Worm (Caenorhabditis elegans) whole organism, L1 larva: ENCODE measurements around the gene pmp-5.

Source experiments
- C04F5.9 ChIP-seq: sonication (generic microtip); optimal IDR thresholded peaks from 2 replicates; lab custom pipeline; 2016; ENCODE audit warnings: missing genetic modification characterization, missing compliant biosample characterization
- C16A3.4 ChIP-seq: fragments of 150-350 bp; optimal IDR thresholded peaks from 2 replicates; lab custom pipeline; 2014; ENCODE audit warnings: missing biosample characterization, missing genetic modification characterization
- Y116A8C.19 ChIP-seq: sonication (generic microtip); optimal IDR thresholded peaks from 2 replicates; lab custom pipeline; 2016; ENCODE audit warnings: missing compliant biosample characterization, missing genetic modification characterization, borderline replicate concordance
- aha-1 ChIP-seq: fragments of 150-350 bp; optimal IDR thresholded peaks from 2 replicates; lab custom pipeline; 2014; ENCODE audit warnings: missing biosample characterization, missing genetic modification characterization
- alr-1 ChIP-seq: fragments of 200-800 bp; sonication (Bioruptor generic); optimal IDR thresholded peaks from 2 replicates; lab custom pipeline; 2018; ENCODE audit warnings: borderline replicate concordance, mild to moderate bottlenecking, missing genetic modification characterization, missing compliant biosample characterization
- aly-2 ChIP-seq: fragments of 150-350 bp; optimal IDR thresholded peaks from 2 replicates; lab custom pipeline; 2014; ENCODE audit warnings: missing biosample characterization, missing genetic modification characterization
- ama-1 ChIP-seq: fragments of 150-350 bp; optimal IDR thresholded peaks from 2 replicates; lab custom pipeline; 2014
- ceh-63 ChIP-seq: fragments of 200-800 bp; sonication (Bioruptor generic); optimal IDR thresholded peaks from 2 replicates; lab custom pipeline; 2018; ENCODE audit warnings: mild to moderate bottlenecking, missing genetic modification characterization, missing compliant biosample characterization
- ceh-90 ChIP-seq: sonication (generic microtip); optimal IDR thresholded peaks from 2 replicates; lab custom pipeline; 2016; ENCODE audit warnings: missing genetic modification characterization, missing compliant biosample characterization
- dpl-1 ChIP-seq, 3 experiments: fragments of 150-350 bp in 2 of 3; sonication (generic microtip) in 1 of 3; optimal IDR thresholded peaks; 2 replicates each; lab custom pipeline; 2014 to 2017; ENCODE audit warnings: missing biosample characterization in 3 of 3, missing genetic modification characterization in 3 of 3, missing genetic modification reagents in 3 of 3
- dsc-1 ChIP-seq: sonication (generic microtip); optimal IDR thresholded peaks from 2 replicates; lab custom pipeline; 2016; ENCODE audit warnings: mild to moderate bottlenecking, missing genetic modification characterization, missing compliant biosample characterization
- efl-1 ChIP-seq, 4 experiments: fragments of 150-350 bp; optimal IDR thresholded peaks in 3 of 4; peaks in 1 of 4; 1 replicate in 1 of 4; 2 replicates in 3 of 4; lab custom pipeline; 2014; ENCODE audit warnings: missing biosample characterization in 2 of 4, missing genetic modification characterization in 2 of 4, missing genetic modification reagents in 2 of 4
- efl-3 ChIP-seq: fragments of 200-800 bp; sonication (Bioruptor generic); optimal IDR thresholded peaks from 2 replicates; lab custom pipeline; 2018; ENCODE audit warnings: mild to moderate bottlenecking, missing genetic modification characterization, missing compliant biosample characterization
- egl-27 ChIP-seq, 2 experiments: fragments of 150-350 bp in 1 of 2; sonication (generic microtip); optimal IDR thresholded peaks; 3 replicates each; lab custom pipeline; 2017 to 2018; ENCODE audit warnings: missing biosample characterization in 2 of 2, missing genetic modification characterization in 2 of 2, missing genetic modification reagents in 2 of 2
- elt-2 ChIP-seq: sonication (generic microtip); optimal IDR thresholded peaks from 2 replicates; lab custom pipeline; 2016; ENCODE audit warnings: missing genetic modification characterization, mild to moderate bottlenecking, inconsistent platforms, missing compliant biosample characterization, missing genetic modification reagents
- ets-5 ChIP-seq: fragments of 200-800 bp; sonication (Bioruptor generic); IDR thresholded peaks from 2 replicates; pipeline ENCODE4 v1.3.6; 2022; ENCODE audit warnings: missing genetic modification characterization, missing compliant biosample characterization
- fkh-4 ChIP-seq: sonication (generic microtip); optimal IDR thresholded peaks from 2 replicates; lab custom pipeline; 2016; ENCODE audit warnings: missing compliant biosample characterization, missing genetic modification characterization, borderline replicate concordance
- fkh-8 ChIP-seq: sonication (generic microtip); optimal IDR thresholded peaks from 2 replicates; lab custom pipeline; 2016; ENCODE audit warnings: mild to moderate bottlenecking, missing genetic modification characterization, missing compliant biosample characterization
- grh-1 ChIP-seq: fragments of 200-800 bp; sonication (Bioruptor generic); IDR thresholded peaks from 2 replicates; pipeline ENCODE4 v1.3.6; 2022; ENCODE audit warnings: missing genetic modification reagents, missing genetic modification characterization, missing compliant biosample characterization
- hlh-4 ChIP-seq: sonication (generic microtip); optimal IDR thresholded peaks from 2 replicates; lab custom pipeline; 2016; ENCODE audit warnings: mild to moderate bottlenecking, missing genetic modification characterization, missing compliant biosample characterization
- hpl-2 ChIP-seq: fragments of 150-350 bp; optimal IDR thresholded peaks from 2 replicates; lab custom pipeline; 2014; ENCODE audit warnings: missing biosample characterization, missing genetic modification reagents, missing genetic modification characterization
- isw-1 ChIP-seq: fragments of 200-800 bp; sonication (Bioruptor generic); IDR thresholded peaks from 2 replicates; pipeline ENCODE4 v1.3.6; 2022; ENCODE audit warnings: missing genetic modification characterization, missing compliant biosample characterization
- lin-13 ChIP-seq: fragments of 150-350 bp; optimal IDR thresholded peaks from 2 replicates; lab custom pipeline; 2014; ENCODE audit warnings: missing biosample characterization, missing genetic modification reagents, missing genetic modification characterization
- lin-15B ChIP-seq: fragments of 150-350 bp; sonication (generic microtip); optimal IDR thresholded peaks from 3 replicates; lab custom pipeline; 2014; ENCODE audit warnings: missing biosample characterization, missing genetic modification characterization
- lsy-2 ChIP-seq, 2 experiments: fragments of 150-350 bp; optimal IDR thresholded peaks; 2 replicates each; lab custom pipeline; 2014; ENCODE audit warnings: missing biosample characterization in 2 of 2, missing genetic modification characterization in 2 of 2
- mab-9 ChIP-seq: fragments of 200-800 bp; sonication (Bioruptor generic); IDR thresholded peaks from 2 replicates; pipeline ENCODE4 v1.3.6; 2022; ENCODE audit warnings: missing genetic modification reagents, missing genetic modification characterization, missing compliant biosample characterization
- mdl-1 ChIP-seq, 2 experiments: fragments of 150-350 bp; optimal IDR thresholded peaks; 2 replicates each; lab custom pipeline; 2014 to 2017; ENCODE audit warnings: missing biosample characterization in 2 of 2, missing genetic modification characterization in 2 of 2, inconsistent platforms in 1 of 2
- mef-2 ChIP-seq: fragments of 150-350 bp; optimal IDR thresholded peaks from 2 replicates; lab custom pipeline; 2014; ENCODE audit warnings: missing biosample characterization, missing genetic modification characterization
- mep-1 ChIP-seq: fragments of 150-350 bp; optimal IDR thresholded peaks from 2 replicates; lab custom pipeline; 2014; ENCODE audit warnings: missing biosample characterization, missing genetic modification characterization
- nhr-19 ChIP-seq: fragments of 200-800 bp; sonication (Bioruptor generic); conservative IDR thresholded peaks from 2 replicates; pipeline ENCODE4 v1.3.6; 2022; ENCODE audit warnings: missing genetic modification characterization, missing compliant biosample characterization
- nhr-20 ChIP-seq: sonication (generic microtip); optimal IDR thresholded peaks from 2 replicates; lab custom pipeline; 2016; ENCODE audit warnings: mild to moderate bottlenecking, missing genetic modification characterization, missing compliant biosample characterization
- nhr-237 ChIP-seq: fragments of 150-350 bp; optimal IDR thresholded peaks from 2 replicates; lab custom pipeline; 2014; ENCODE audit warnings: missing biosample characterization, missing genetic modification characterization
- nhr-76 ChIP-seq: sonication (generic microtip); optimal IDR thresholded peaks from 2 replicates; lab custom pipeline; 2017; ENCODE audit warnings: missing biosample characterization, missing genetic modification characterization
- nhr-84 ChIP-seq: sonication (generic microtip); optimal IDR thresholded peaks from 2 replicates; lab custom pipeline; 2017; ENCODE audit warnings: missing biosample characterization, missing genetic modification characterization
- nhr-85 ChIP-seq: sonication (generic microtip); peaks from one replicate; lab custom pipeline; 2016; ENCODE audit warnings: missing genetic modification characterization, inconsistent platforms, missing compliant biosample characterization
- nhr-90 ChIP-seq: sonication (generic microtip); optimal IDR thresholded peaks from 2 replicates; lab custom pipeline; 2016; ENCODE audit warnings: mild to moderate bottlenecking, missing genetic modification characterization, missing compliant biosample characterization; ENCODE audit not compliant: poor library complexity
- rnt-1 ChIP-seq: sonication (generic microtip); optimal IDR thresholded peaks from 2 replicates; lab custom pipeline; 2016; ENCODE audit warnings: mild to moderate bottlenecking, missing genetic modification characterization, moderate library complexity, missing compliant biosample characterization
- skn-1 ChIP-seq: fragments of 150-350 bp; optimal IDR thresholded peaks from 2 replicates; lab custom pipeline; 2014; ENCODE audit warnings: missing biosample characterization, missing genetic modification characterization
- snpc-4 ChIP-seq: fragments of 150-350 bp; optimal IDR thresholded peaks from 2 replicates; lab custom pipeline; 2014; ENCODE audit warnings: missing biosample characterization, missing genetic modification characterization
- snu-23 ChIP-seq: sonication (generic microtip); optimal IDR thresholded peaks from 2 replicates; lab custom pipeline; 2016; ENCODE audit warnings: missing genetic modification characterization, missing compliant biosample characterization
- sox-4 ChIP-seq: sonication (generic microtip); optimal IDR thresholded peaks from 2 replicates; lab custom pipeline; 2016; ENCODE audit warnings: missing genetic modification characterization, missing compliant biosample characterization
- sptf-1 ChIP-seq: fragments of 150-350 bp; optimal IDR thresholded peaks from 2 replicates; lab custom pipeline; 2014; ENCODE audit warnings: missing biosample characterization, missing genetic modification characterization
- sup-37 ChIP-seq: fragments of 200-800 bp; sonication (Bioruptor generic); optimal IDR thresholded peaks from 2 replicates; lab custom pipeline; 2018; ENCODE audit warnings: mild to moderate bottlenecking, missing genetic modification characterization, missing compliant biosample characterization
- tbx-2 ChIP-seq: sonication (generic microtip); optimal IDR thresholded peaks from 2 replicates; lab custom pipeline; 2016; ENCODE audit warnings: missing genetic modification characterization, missing compliant biosample characterization
- tlp-1 ChIP-seq: fragments of 150-350 bp; optimal IDR thresholded peaks from 2 replicates; lab custom pipeline; 2014; ENCODE audit warnings: missing biosample characterization, missing genetic modification characterization
- unc-62 ChIP-seq: fragments of 150-350 bp; optimal IDR thresholded peaks from 2 replicates; lab custom pipeline; 2014; ENCODE audit warnings: missing biosample characterization, missing genetic modification reagents, missing genetic modification characterization
- unc-86 ChIP-seq: sonication (generic microtip); optimal IDR thresholded peaks from 2 replicates; lab custom pipeline; 2016; ENCODE audit warnings: missing genetic modification characterization, missing compliant biosample characterization
- vab-15 ChIP-seq: sonication (generic microtip); optimal IDR thresholded peaks from 2 replicates; lab custom pipeline; 2017; ENCODE audit warnings: missing genotype, mild to moderate bottlenecking, missing genetic modification characterization, missing compliant biosample characterization

pmp-5 gene

DNA sequence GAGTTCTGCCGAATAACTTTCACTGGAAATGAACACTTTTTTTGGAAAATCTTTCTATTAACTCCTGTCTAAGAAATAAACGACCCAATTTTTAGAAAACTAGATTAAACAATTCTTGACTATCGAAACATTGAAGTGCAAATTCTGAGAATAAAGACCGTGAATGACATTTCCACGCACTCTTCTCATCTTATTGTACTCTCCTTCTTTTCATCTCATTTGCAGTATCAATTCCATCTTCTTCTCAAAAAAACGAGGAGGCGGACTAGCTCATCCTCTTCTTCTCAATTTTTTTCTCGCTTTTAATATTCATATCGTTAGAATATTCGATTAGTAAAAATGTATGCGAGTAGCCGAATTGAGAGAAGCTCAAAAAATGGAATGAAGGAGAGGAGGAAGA is 4.0 kb downstream of the pmp-5 start (continued):
- TF ChIP-seq lin-13 (no peak), Y116A8C.19 (tag; lab: Kevin White, UChicago) (no peak), ceh-90 (tag; lab: Kevin White, UChicago) (no peak), efl-3 (no peak), dpl-1 (GFP tag; optimal IDR thresholded peaks at IDR 0.05; lab: Kevin White, UChicago) (no peak), nhr-237 (tag; lab: Kevin White, UChicago) (no peak), dsc-1 (peak; percentile 91), hpl-2 (no peak), rnt-1 (no peak), snu-23 (GFP tag; lab: Kevin White, UChicago) (no peak), C16A3.4 (tag; lab: Kevin White, UChicago) (no peak), mdl-1 (tag; optimal IDR thresholded peaks at IDR 0.05; lab: Kevin White, UChicago) (no peak)
- TF ChIP-seq, all 84 proteins: peak for 12

ce11 chrV:6659533-6659932 is 6.1 kb downstream of the pmp-5 start:
- TF ChIP-seq efl-1 (optimal IDR thresholded peaks at IDR 0.05; lab: Kevin White, UChicago) = no peak
- TF ChIP-seq efl-1 (GFP tag; optimal IDR thresholded peaks at IDR 0.05 in 1 of 2; lab: Kevin White, UChicago) = no peak
- TF ChIP-seq skn-1 (tag; lab: Kevin White, UChicago) = no peak
- TF ChIP-seq ets-5 (GFP tag; lab: Robert Waterston, UW) = no peak
- TF ChIP-seq dsc-1 = no peak
- TF ChIP-seq mdl-1 (tag; optimal IDR thresholded peaks at IDR 0.05; lab: Kevin White, UChicago) = no peak
- TF ChIP-seq unc-62 = no peak
- no peak for TF ChIP-seq hlh-4 (tag; lab: Kevin White, UChicago)
- TF ChIP-seq mab-9 (GFP tag; lab: Robert Waterston, UW) = no peak
- no peak for TF ChIP-seq sox-4 (tag; lab: Kevin White, UChicago)

ce11 chrV:6658765-6659164 is 6.8 kb downstream of the pmp-5 start:
- TF ChIP-seq unc-86 (tag; lab: Kevin White, UChicago) (peak; percentile 57), sptf-1 (no peak), vab-15 (tag; lab: Kevin White, UChicago) (no peak), fkh-4 (no peak), aly-2 (tag; lab: Kevin White, UChicago) (no peak), C16A3.4 (tag; lab: Kevin White, UChicago) (no peak), unc-62 (no peak), grh-1 (GFP tag; lab: Robert Waterston, UW) (no peak), sup-37 (no peak), nhr-76 (tag; lab: Kevin White, UChicago) (no peak), C04F5.9 (tag; lab: Kevin White, UChicago) (no peak), nhr-20 (tag; lab: Kevin White, UChicago) (peak; percentile 8), efl-1 (optimal IDR thresholded peaks at IDR 0.05; lab: Kevin White, UChicago) (peak in 1 of 2 experiments; percentile 30), efl-1 (GFP tag; optimal IDR thresholded peaks at IDR 0.05 in 1 of 2; lab: Kevin White, UChicago) (peak in 1 of 2 experiments; percentile 3), nhr-19 (GFP tag; lab: Robert Waterston, UW) (peak; percentile 26), ceh-63 (no peak), mep-1 (tag; lab: Kevin White, UChicago) (peak; percentile 23), tbx-2 (peak; percentile 53), isw-1 (GFP tag; lab: Robert Waterston, UW) (peak; percentile 36), aha-1 (tag; lab: Kevin White, UChicago) (no peak), elt-2 (no peak), nhr-84 (tag; lab: Kevin White, UChicago) (no peak), mdl-1 (tag; optimal IDR thresholded peaks at IDR 0.05; lab: Kevin White, UChicago) (peak in 1 of 2 experiments; percentile 46), lin-15B (no peak), mef-2 (no peak), mab-9 (GFP tag; lab: Robert Waterston, UW) (no peak), ets-5 (GFP tag; lab: Robert Waterston, UW) (no peak), nhr-237 (tag; lab: Kevin White, UChicago) (no peak), snpc-4 (peak; percentile 46), tlp-1 (tag; lab: Kevin White, UChicago) (no peak), egl-27 (tag; optimal IDR thresholded peaks at IDR 0.05; lab: Kevin White, UChicago) (no peak), hlh-4 (tag; lab: Kevin White, UChicago) (no peak), nhr-85 (tag; lab: Kevin White, UChicago) (no peak), lsy-2 (tag; optimal IDR thresholded peaks at IDR 0.05; lab: Kevin White, UChicago) (peak in 1 of 2 experiments; percentile 51), nhr-90 (no peak), snu-23 (GFP tag; lab: Kevin White, UChicago) (peak; percentile 43), efl-3 (no peak), ama-1 (lab: Kevin White, UChicago) (no peak), fkh-8 (tag; lab: Kevin White, UChicago) (peak; percentile 82), alr-1 (tag; lab: Kevin White, UChicago) (no peak)
